Worm (Caenorhabditis elegans) whole organism, mixed stage, embryonic: ENCODE results near the gene F52H2.15.
A peak's percentile ranks its signal among the peaks of the same experiment; 100 is the strongest.

Source experiments
- bed-3 ChIP-seq: fragments of 200-800 bp; sonication (Bioruptor generic); optimal IDR thresholded peaks from 3 replicates; lab custom pipeline; 2018; ENCODE audit warnings: mild to moderate bottlenecking, missing genetic modification characterization, moderate library complexity, missing compliant biosample characterization
- mep-1 ChIP-seq: fragments of 150-350 bp; optimal IDR thresholded peaks from 2 replicates; lab custom pipeline; 2017; ENCODE audit warnings: missing biosample characterization, missing genetic modification reagents, missing genetic modification characterization, inconsistent platforms
- nhr-28 ChIP-seq: fragments of 150-350 bp; optimal IDR thresholded peaks from 2 replicates; lab custom pipeline; 2014; ENCODE audit warnings: missing biosample characterization, missing genetic modification characterization
- snpc-4 ChIP-seq: fragments of 150-350 bp; optimal IDR thresholded peaks from 2 replicates; lab custom pipeline; 2014; ENCODE audit warnings: missing biosample characterization, missing genetic modification characterization
- unc-39 ChIP-seq: fragments of 150-350 bp; optimal IDR thresholded peaks from 2 replicates; lab custom pipeline; 2014; ENCODE audit warnings: missing biosample characterization, missing genetic modification characterization
- unc-62 ChIP-seq: fragments of 150-350 bp; optimal IDR thresholded peaks from 2 replicates; lab custom pipeline; 2014; ENCODE audit warnings: missing biosample characterization, missing genetic modification reagents, missing genetic modification characterization
- ztf-11 ChIP-seq: fragments of 150-350 bp; optimal IDR thresholded peaks from 2 replicates; lab custom pipeline; 2014; ENCODE audit warnings: missing biosample characterization, missing genetic modification characterization

- TF ChIP-seq mep-1 (tag; lab: Kevin White, UChicago) (peak; percentile 25), unc-39 (tag; lab: Kevin White, UChicago) (no peak), snpc-4 (tag; lab: Kevin White, UChicago) (no peak), nhr-28 (tag; lab: Kevin White, UChicago) (no peak), unc-62 (GFP tag; lab: Kevin White, UChicago) (peak; percentile 29), bed-3 (GFP tag; lab: Kevin White, UChicago) (peak; percentile 36), ztf-11 (tag; lab: Kevin White, UChicago) (no peak)
These were observed 11.7 kb upstream of the F52H2.15 start for ce11 chrX:2553433-2553860.
